Fruit fly (Drosophila melanogaster): ENCODE data around the gene CG18304.

dm6 chr2L:6970813-6971212 lies 28.2 kb upstream of the CG18304 start:
- TF ChIP-seq ttk (optimal IDR thresholded peaks at IDR 0.05) (peak; percentile 93), h (optimal IDR thresholded peaks at IDR 0.05) (no peak), psq (optimal IDR thresholded peaks at IDR 0.05) (no peak), insv (optimal IDR thresholded peaks at IDR 0.05) (no peak), Sin3A (optimal IDR thresholded peaks at IDR 0.05) (no peak), Myc (optimal IDR thresholded peaks at IDR 0.05) (no peak)
